Worm (Caenorhabditis elegans) whole organism, L1 larva: ENCODE data around the gene fbxb-9.

Experiments used
- egl-27 ChIP-seq, 2 experiments: fragments of 150-350 bp in 1 of 2; sonication (generic microtip); optimal IDR thresholded peaks; 3 replicates each; lab custom pipeline; 2017 to 2018; ENCODE audit warnings: missing biosample characterization in 2 of 2, missing genetic modification characterization in 2 of 2, missing genetic modification reagents in 2 of 2
- fkh-10 ChIP-seq: sonication (generic microtip); optimal IDR thresholded peaks from 2 replicates; lab custom pipeline; 2017; ENCODE audit warnings: missing biosample characterization, missing genetic modification reagents, missing genetic modification characterization
- lsy-2 ChIP-seq, 2 experiments: fragments of 150-350 bp; optimal IDR thresholded peaks; 2 replicates each; lab custom pipeline; 2014; ENCODE audit warnings: missing biosample characterization in 2 of 2, missing genetic modification characterization in 2 of 2
- nhr-11 ChIP-seq: fragments of 150-350 bp; optimal IDR thresholded peaks from 2 replicates; lab custom pipeline; 2014; ENCODE audit warnings: missing biosample characterization, missing genetic modification characterization
- nhr-12 ChIP-seq: sonication (generic microtip); optimal IDR thresholded peaks from 2 replicates; lab custom pipeline; 2017; ENCODE audit warnings: missing biosample characterization, missing genetic modification characterization
- nhr-76 ChIP-seq: sonication (generic microtip); optimal IDR thresholded peaks from 2 replicates; lab custom pipeline; 2017; ENCODE audit warnings: missing biosample characterization, missing genetic modification characterization
- pqm-1 ChIP-seq: sonication (generic microtip); optimal IDR thresholded peaks from 3 replicates; lab custom pipeline; 2017; ENCODE audit warnings: missing biosample characterization, missing genetic modification characterization
- tbx-2 ChIP-seq: sonication (generic microtip); optimal IDR thresholded peaks from 2 replicates; lab custom pipeline; 2016; ENCODE audit warnings: missing genetic modification characterization, missing compliant biosample characterization
- unc-130 ChIP-seq: fragments of 150-350 bp; optimal IDR thresholded peaks from 2 replicates; lab custom pipeline; 2017; ENCODE audit warnings: missing biosample characterization, missing genetic modification characterization, inconsistent platforms
- ztf-11 ChIP-seq, 2 experiments: sonication (generic microtip); optimal IDR thresholded peaks; 2 replicates each; lab custom pipeline; 2016 to 2017; ENCODE audit warnings: missing genetic modification characterization in 2 of 2, missing biosample characterization in 1 of 2, missing compliant biosample characterization in 1 of 2

ce11 chrIV:11145929-11146339 is 16.4 kb downstream of the fbxb-9 start:
- no peak for TF ChIP-seq nhr-12 (tag; lab: Kevin White, UChicago)
- no peak for TF ChIP-seq fkh-10 (GFP tag; lab: Kevin White, UChicago)
- TF ChIP-seq ztf-11 (tag; optimal IDR thresholded peaks at IDR 0.05; lab: Kevin White, UChicago), result no peak
- no peak for TF ChIP-seq nhr-76 (tag; lab: Kevin White, UChicago)
- no peak for TF ChIP-seq tbx-2 (tag; lab: Kevin White, UChicago)
- no peak for TF ChIP-seq unc-130
- TF ChIP-seq pqm-1 (tag; lab: Kevin White, UChicago), result no peak
- TF ChIP-seq egl-27 (tag; optimal IDR thresholded peaks at IDR 0.05; lab: Kevin White, UChicago), result no peak
- no peak for TF ChIP-seq lsy-2 (tag; optimal IDR thresholded peaks at IDR 0.05; lab: Kevin White, UChicago)
- no peak for TF ChIP-seq nhr-11 (tag; lab: Kevin White, UChicago)
